Worm (Caenorhabditis elegans) whole organism, L3 larva: ENCODE results near the gene flwr-1.

Experiments used
- R02D3.7 ChIP-seq: fragments of 150-350 bp; optimal IDR thresholded peaks from 2 replicates; lab custom pipeline; 2014; ENCODE audit warnings: missing biosample characterization, missing genetic modification characterization
- nhr-237 ChIP-seq: fragments of 150-350 bp; optimal IDR thresholded peaks from 2 replicates; lab custom pipeline; 2014; ENCODE audit warnings: missing biosample characterization, missing genetic modification characterization
- snpc-4 ChIP-seq: fragments of 150-350 bp; optimal IDR thresholded peaks from 2 replicates; lab custom pipeline; 2014; ENCODE audit warnings: missing biosample characterization, missing genetic modification characterization
- tbx-2 ChIP-seq: sonication (generic microtip); optimal IDR thresholded peaks from 2 replicates; lab custom pipeline; 2016; ENCODE audit warnings: mild to moderate bottlenecking, missing genetic modification characterization, missing compliant biosample characterization
- unc-39 ChIP-seq: sonication (generic microtip); optimal IDR thresholded peaks from 4 replicates; lab custom pipeline; 2017; ENCODE audit warnings: missing biosample characterization, missing genetic modification characterization
- zag-1 ChIP-seq: fragments of 150-350 bp; optimal IDR thresholded peaks from 2 replicates; lab custom pipeline; 2014; ENCODE audit warnings: missing biosample characterization, missing genetic modification characterization

DNA sequence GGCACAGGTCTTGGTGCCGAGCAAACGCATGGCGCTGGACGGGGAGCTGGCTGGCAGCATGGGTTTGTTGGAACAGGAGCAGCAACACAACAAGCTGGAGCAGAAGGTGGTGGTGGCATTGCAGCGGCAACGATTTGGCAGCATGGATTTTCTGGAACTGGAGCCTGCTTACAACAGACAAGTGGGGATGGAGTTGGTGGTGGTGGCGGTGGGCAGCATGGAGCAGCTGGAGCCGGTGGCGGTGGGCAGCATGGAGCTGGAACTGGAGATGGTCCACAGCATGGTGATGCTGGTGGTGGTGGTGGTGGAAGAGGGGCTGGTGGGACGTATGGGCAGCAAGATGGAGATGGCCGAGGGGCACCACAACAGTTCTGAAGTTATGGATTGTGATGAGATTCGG lies 9.2 kb downstream of the flwr-1 start:
- TF ChIP-seq zag-1 (tag; lab: Kevin White, UChicago) (no peak), tbx-2 (no peak), unc-39 (tag; lab: Kevin White, UChicago) (no peak), nhr-237 (tag; lab: Kevin White, UChicago) (no peak), snpc-4 (tag; lab: Kevin White, UChicago) (no peak), R02D3.7 (tag; lab: Kevin White, UChicago) (no peak)
